Fruit fly (Drosophila melanogaster): Measurements from ENCODE around the gene mtSSB.

The mtSSB gene

dm6 chr3R:16212859-16213708 is 8.0 kb upstream of the mtSSB start (continued):
- TF ChIP-seq fd102C (GFP tag; optimal IDR thresholded peaks at IDR 0.05) (no peak), bab2 (GFP tag; optimal IDR thresholded peaks at IDR 0.05) (no peak), jumu (GFP tag; optimal IDR thresholded peaks at IDR 0.05) (no peak), CG7745 (tag; optimal IDR thresholded peaks at IDR 0.05) (no peak), cas (GFP tag; IDR thresholded peaks at IDR 0.05) (no peak), p53 (GFP tag; optimal IDR thresholded peaks at IDR 0.05) (no peak), sim (GFP tag; IDR thresholded peaks at IDR 0.05) (no peak), BEAF-32 (GFP tag; optimal IDR thresholded peaks at IDR 0.05) (no peak), CG31441 (GFP tag; IDR thresholded peaks at IDR 0.05) (peak; percentile 73), gro (GFP tag; optimal IDR thresholded peaks at IDR 0.05) (no peak), CG13424 (tag; optimal IDR thresholded peaks at IDR 0.05) (peak; percentile 59), NK7.1 (GFP tag; optimal IDR thresholded peaks at IDR 0.05) (no peak), Nf-YC (tag; optimal IDR thresholded peaks at IDR 0.05) (no peak), zfh2 (GFP tag; optimal IDR thresholded peaks at IDR 0.05) (no peak), CG18599 (GFP tag; optimal IDR thresholded peaks at IDR 0.05) (peak; percentile 87), seq (GFP tag; IDR thresholded peaks at IDR 0.05) (peak; percentile 19; the same call in 1 of the 2 replicates), CG1792 (GFP tag; optimal IDR thresholded peaks at IDR 0.05) (no peak), CG31224 (GFP tag; IDR thresholded peaks at IDR 0.05) (no peak), CoRest (tag; optimal IDR thresholded peaks at IDR 0.05) (peak; percentile 43), sc (optimal IDR thresholded peaks at IDR 0.05) (no peak), sc (GFP tag; optimal IDR thresholded peaks at IDR 0.05) (no peak), grn (GFP tag; optimal IDR thresholded peaks at IDR 0.05) (no peak), CG43689 (GFP tag; IDR thresholded peaks at IDR 0.05) (0 out of 2 replicates have a peak, but pooled peaks have one; percentile 29), otp (GFP tag; IDR thresholded peaks at IDR 0.05) (no peak), her (GFP tag; optimal IDR thresholded peaks at IDR 0.05) (no peak), Rx (GFP tag; IDR thresholded peaks at IDR 0.05) (no peak), pho (GFP tag; optimal IDR thresholded peaks at IDR 0.05) (no peak), Doc2 (GFP tag; IDR thresholded peaks at IDR 0.05) (no peak), ci (GFP tag; IDR thresholded peaks at IDR 0.05) (peak; percentile 43; the same call in 1 of the 3 replicates), unc-4 (GFP tag; IDR thresholded peaks at IDR 0.05; ENCODE audit: partially characterized antibody) (no peak), kni (GFP tag; optimal IDR thresholded peaks at IDR 0.05) (no peak), Hsf (GFP tag; optimal IDR thresholded peaks at IDR 0.05) (no peak), zen2 (GFP tag; IDR thresholded peaks at IDR 0.05; ENCODE audit: partially characterized antibody) (no peak), CG14050 (GFP tag; IDR thresholded peaks at IDR 0.05) (no peak), CG8765 (GFP tag; IDR thresholded peaks at IDR 0.05) (no peak), CG4404 (GFP tag; IDR thresholded peaks at IDR 0.05) (no peak), bsh (GFP tag; optimal IDR thresholded peaks at IDR 0.05) (peak in 1 of 2 experiments; percentile 47), CG17568 (GFP tag; optimal IDR thresholded peaks at IDR 0.05) (peak; percentile 9), CG2199 (GFP tag; IDR thresholded peaks at IDR 0.05) (0 out of 3 replicates have a peak, but pooled peaks have one; percentile 20), PHDP (tag; optimal IDR thresholded peaks at IDR 0.05) (peak; percentile 38), Aef1 (GFP tag; IDR thresholded peaks at IDR 0.05) (no peak), chif (GFP tag; optimal IDR thresholded peaks at IDR 0.05) (peak in 1 of 2 experiments; percentile 24), CG10654 (GFP tag; optimal IDR thresholded peaks at IDR 0.05) (no peak), CG17359 (tag; optimal IDR thresholded peaks at IDR 0.05) (peak; percentile 47), fd64A (GFP tag; optimal IDR thresholded peaks at IDR 0.05) (no peak), CG1603 (tag; optimal IDR thresholded peaks at IDR 0.05) (no peak), exex (tag; optimal IDR thresholded peaks at IDR 0.05) (peak; percentile 24), CG11456 (GFP tag; IDR thresholded peaks at IDR 0.05) (no peak; the same call in 2 of the 3 replicates), tin (GFP tag; optimal IDR thresholded peaks at IDR 0.05) (peak; percentile 48), Rfx (GFP tag; IDR thresholded peaks at IDR 0.05) (peak; percentile 31; the same call in 1 of the 2 replicates)

Data from whole organism, embryonic.